Fruit fly (Drosophila melanogaster) whole organism, embryonic: ENCODE measurements around the gene CG6409.

Experiments
- CG10979 ChIP-seq: fragments of 200-800 bp; sonication (Bioruptor generic); optimal IDR thresholded peaks from 2 replicates; lab custom pipeline; 2018; ENCODE audit warnings: missing biosample characterization, mild to moderate bottlenecking, missing genetic modification characterization, moderate library complexity
- CG12219 ChIP-seq: fragments of 200-800 bp; sonication (Bioruptor generic); optimal IDR thresholded peaks from 3 replicates; lab custom pipeline; 2018; ENCODE audit warnings: missing biosample characterization, mild to moderate bottlenecking, missing genetic modification characterization
- CG13424 ChIP-seq: fragments of 200-800 bp; sonication (Bioruptor generic); optimal IDR thresholded peaks from 2 replicates; lab custom pipeline; 2019; ENCODE audit warnings: missing biosample characterization, mild to moderate bottlenecking, missing genetic modification characterization, moderate library complexity
- CG15269 ChIP-seq: fragments of 200-800 bp; sonication (Bioruptor generic); optimal IDR thresholded peaks from 2 replicates; lab custom pipeline; 2018; ENCODE audit warnings: missing biosample characterization, mild to moderate bottlenecking, missing genetic modification characterization, moderate library complexity
- CG17359 ChIP-seq: fragments of 200-800 bp; sonication (Bioruptor generic); optimal IDR thresholded peaks from 3 replicates; lab custom pipeline; 2018; ENCODE audit warnings: missing biosample characterization, mild to moderate bottlenecking, missing genetic modification characterization, moderate library complexity
- CG17361 ChIP-seq: fragments of 200-800 bp; sonication (Bioruptor generic); IDR thresholded peaks from 3 replicates; pipeline ENCODE4 v1.3.6; 2022; ENCODE audit warnings: missing biosample characterization, missing genetic modification characterization
- CG18262 ChIP-seq: fragments of 200-800 bp; optimal IDR thresholded peaks from 3 replicates; lab custom pipeline; 2019; ENCODE audit warnings: missing biosample characterization, mild to moderate bottlenecking, missing genetic modification characterization, moderate library complexity
- CG18599 ChIP-seq: fragments of 200-800 bp; sonication (Bioruptor generic); optimal IDR thresholded peaks from 3 replicates; lab custom pipeline; 2017; ENCODE audit warnings: missing biosample characterization, missing genetic modification characterization, mild to moderate bottlenecking, moderate library complexity, missing genetic modification reagents
- CG18764 ChIP-seq: fragments of 200-800 bp; sonication (Bioruptor generic); optimal IDR thresholded peaks from 3 replicates; lab custom pipeline; 2016; ENCODE audit warnings: missing biosample characterization, missing genetic modification characterization
- CG2678 ChIP-seq: fragments of 200-800 bp; sonication (Bioruptor generic); optimal IDR thresholded peaks from 3 replicates; lab custom pipeline; 2019; ENCODE audit warnings: missing biosample characterization, mild to moderate bottlenecking, missing genetic modification characterization, moderate library complexity
- CG33557 ChIP-seq: fragments of 200-800 bp; sonication (Bioruptor generic); optimal IDR thresholded peaks from 2 replicates; lab custom pipeline; 2019; ENCODE audit warnings: missing biosample characterization, mild to moderate bottlenecking, missing genetic modification characterization, moderate library complexity
- CG4404 ChIP-seq: fragments of 200-800 bp; sonication (Bioruptor generic); IDR thresholded peaks from 2 replicates; pipeline ENCODE4 v1.3.6; 2022; ENCODE audit warnings: missing biosample characterization, missing genetic modification characterization
- CG6175 ChIP-seq: fragments of 200-800 bp; sonication (Bioruptor generic); IDR thresholded peaks from 3 replicates; pipeline ENCODE4 v1.3.6; 2022; ENCODE audit warnings: missing biosample characterization, missing genetic modification characterization
- CG6683 ChIP-seq: fragments of 200-800 bp; sonication (Bioruptor generic); optimal IDR thresholded peaks from 2 replicates; lab custom pipeline; 2017; ENCODE audit warnings: missing biosample characterization, mild to moderate bottlenecking, missing genetic modification characterization, missing genetic modification reagents
- CG7556 ChIP-seq: fragments of 200-800 bp; sonication (Bioruptor generic); optimal IDR thresholded peaks from 2 replicates; lab custom pipeline; 2017; ENCODE audit warnings: missing biosample characterization, mild to moderate bottlenecking, missing genetic modification characterization
- CG7839 ChIP-seq: fragments of 200-800 bp; sonication (Bioruptor generic); optimal IDR thresholded peaks from 3 replicates; lab custom pipeline; 2018; ENCODE audit warnings: missing biosample characterization, mild to moderate bottlenecking, missing genetic modification characterization, moderate library complexity
- CG9215 ChIP-seq: fragments of 200-800 bp; sonication (Bioruptor generic); IDR thresholded peaks from 2 replicates; pipeline ENCODE4 v1.3.6; 2022; ENCODE audit warnings: missing biosample characterization, missing genetic modification characterization
- CoRest ChIP-seq: fragments of 200-800 bp; sonication (Bioruptor generic); optimal IDR thresholded peaks from 3 replicates; lab custom pipeline; 2018; ENCODE audit warnings: missing biosample characterization, mild to moderate bottlenecking, missing genetic modification characterization, moderate library complexity
- Dref ChIP-seq: fragments of 200-800 bp; sonication (Bioruptor generic); IDR thresholded peaks from 2 replicates; pipeline ENCODE4 v1.3.6; 2022; ENCODE audit warnings: missing biosample characterization, missing genetic modification characterization
- Fer1 ChIP-seq: fragments of 200-800 bp; sonication (Bioruptor generic); optimal IDR thresholded peaks from 2 replicates; lab custom pipeline; 2017; ENCODE audit warnings: missing biosample characterization, mild to moderate bottlenecking, missing genetic modification characterization
- Hmr ChIP-seq: fragments of 200-800 bp; sonication (Bioruptor generic); optimal IDR thresholded peaks from 3 replicates; lab custom pipeline; 2017; ENCODE audit warnings: mild to moderate bottlenecking, missing biosample characterization, missing genetic modification reagents, missing genetic modification characterization
- Hr51 ChIP-seq, 2 experiments: fragments of 200-800 bp; sonication (Bioruptor generic); optimal IDR thresholded peaks; 2 replicates in 1 of 2; 3 replicates in 1 of 2; lab custom pipeline; 2016 to 2018; ENCODE audit warnings: missing biosample characterization in 2 of 2, missing genetic modification characterization in 2 of 2, mild to moderate bottlenecking in 1 of 2, moderate library complexity in 1 of 2
- Meics ChIP-seq: fragments of 200-800 bp; sonication (Bioruptor generic); optimal IDR thresholded peaks from 2 replicates; lab custom pipeline; 2017; ENCODE audit warnings: missing biosample characterization, mild to moderate bottlenecking, missing genetic modification characterization
- NC2β ChIP-seq: fragments of 200-800 bp; sonication (Bioruptor generic); optimal IDR thresholded peaks from 2 replicates; lab custom pipeline; 2016; ENCODE audit warnings: missing biosample characterization, missing genetic modification characterization
- Rfx ChIP-seq: fragments of 200-800 bp; sonication (Bioruptor generic); IDR thresholded peaks from 2 replicates; pipeline ENCODE4 v1.3.6; 2022; ENCODE audit warnings: missing biosample characterization, missing genetic modification characterization
- Sox102F ChIP-seq: fragments of 200-800 bp; sonication (Bioruptor generic); optimal IDR thresholded peaks from 2 replicates; lab custom pipeline; 2018; ENCODE audit warnings: missing biosample characterization, mild to moderate bottlenecking, missing genetic modification characterization, moderate library complexity
- Spps ChIP-seq: fragments of 200-800 bp; sonication (Bioruptor generic); optimal IDR thresholded peaks from 2 replicates; lab custom pipeline; 2018; ENCODE audit warnings: missing biosample characterization, mild to moderate bottlenecking, missing genetic modification characterization
- TFAM ChIP-seq: fragments of 200-800 bp; sonication (Bioruptor generic); optimal IDR thresholded peaks from 2 replicates; lab custom pipeline; 2017; ENCODE audit warnings: missing biosample characterization, missing genetic modification characterization, inconsistent platforms
- Xrp1 ChIP-seq: fragments of 200-800 bp; sonication (Bioruptor generic); IDR thresholded peaks from 2 replicates; pipeline ENCODE4 v1.3.6; 2022; ENCODE audit warnings: missing biosample characterization, missing genetic modification characterization
- ase ChIP-seq: fragments of 200-800 bp; sonication (Bioruptor generic); IDR thresholded peaks from 3 replicates; pipeline ENCODE4 v1.3.6; 2022; ENCODE audit warnings: missing biosample characterization, missing genetic modification characterization
- croc ChIP-seq: fragments of 200-800 bp; sonication (Bioruptor generic); conservative IDR thresholded peaks from 3 replicates; pipeline ENCODE4 v1.3.6; 2022; ENCODE audit warnings: missing biosample characterization, missing genetic modification characterization
- dmrt99B ChIP-seq: fragments of 200-800 bp; sonication (Bioruptor generic); optimal IDR thresholded peaks from 2 replicates; lab custom pipeline; 2018; ENCODE audit warnings: missing biosample characterization, mild to moderate bottlenecking, missing genetic modification characterization, moderate library complexity
- esg ChIP-seq: fragments of 200-800 bp; sonication (Bioruptor generic); conservative IDR thresholded peaks from 2 replicates; pipeline ENCODE4 v1.3.6; 2022; ENCODE audit warnings: missing biosample characterization, missing genetic modification characterization
- ewg ChIP-seq: fragments of 200-800 bp; sonication (Bioruptor generic); optimal IDR thresholded peaks from 3 replicates; lab custom pipeline; 2017; ENCODE audit warnings: mild to moderate bottlenecking, missing biosample characterization, missing genetic modification reagents, missing genetic modification characterization
- ftz-f1 ChIP-seq: fragments of 200-800 bp; sonication (Bioruptor generic); optimal IDR thresholded peaks from 2 replicates; lab custom pipeline; 2016; ENCODE audit warnings: missing biosample characterization, missing genetic modification characterization
- fu2 ChIP-seq: fragments of 200-800 bp; sonication (Bioruptor generic); optimal IDR thresholded peaks from 2 replicates; lab custom pipeline; 2016; ENCODE audit warnings: missing biosample characterization, missing genetic modification characterization
- gem ChIP-seq: fragments of 200-800 bp; sonication (Bioruptor generic); optimal IDR thresholded peaks from 2 replicates; lab custom pipeline; 2019; ENCODE audit warnings: missing biosample characterization, mild to moderate bottlenecking, missing genetic modification characterization, moderate library complexity
- grau ChIP-seq: fragments of 200-800 bp; optimal IDR thresholded peaks from 3 replicates; lab custom pipeline; 2019; ENCODE audit warnings: missing biosample characterization, mild to moderate bottlenecking, missing genetic modification characterization, moderate library complexity
- pfk ChIP-seq: fragments of 200-800 bp; sonication (Bioruptor generic); optimal IDR thresholded peaks from 2 replicates; lab custom pipeline; 2018; ENCODE audit warnings: missing biosample characterization, mild to moderate bottlenecking, missing genetic modification characterization, moderate library complexity
- phol ChIP-seq: fragments of 200-800 bp; sonication (Bioruptor generic); optimal IDR thresholded peaks from 3 replicates; lab custom pipeline; 2018; ENCODE audit warnings: missing biosample characterization, mild to moderate bottlenecking, missing genetic modification characterization, moderate library complexity
- sens ChIP-seq: fragments of 200-800 bp; sonication (Bioruptor generic); peaks from one replicate; lab custom pipeline; 2016; ENCODE audit warnings: missing biosample characterization, missing genetic modification characterization
- zen2 ChIP-seq: fragments of 200-800 bp; sonication (Bioruptor generic); IDR thresholded peaks from 3 replicates; pipeline ENCODE4 v1.3.6; 2022; ENCODE audit warnings: missing biosample characterization, missing genetic modification characterization; ENCODE audit not compliant: partially characterized antibody

The CG6409 gene

dm6 chr3L:10833222-10833621 is 49.0 kb downstream of the CG6409 start (continued):
- TF ChIP-seq Hr51 (GFP tag; optimal IDR thresholded peaks at IDR 0.05; lab: Kevin White, UChicago) = peak in 1 of 2 experiments; percentile 36
- TF ChIP-seq Hmr (GFP tag; lab: Kevin White, UChicago) = no peak
- TF ChIP-seq gem (tag; lab: Kevin White, UChicago) = peak; percentile 46
- peak; percentile 63 for TF ChIP-seq CG2678 (tag; lab: Kevin White, UChicago)
- no peak for TF ChIP-seq CG12219
- TF ChIP-seq Fer1 = peak; percentile 30
- no peak for TF ChIP-seq CG18764 (GFP tag; lab: Kevin White, UChicago)
- peak; percentile 47 for TF ChIP-seq dmrt99B (tag; lab: Kevin White, UChicago)
- TF ChIP-seq zen2 (GFP tag; lab: Robert Waterston, UW) = no peak
- TF ChIP-seq phol = peak; percentile 16
- no peak for TF ChIP-seq TFAM (GFP tag; lab: Kevin White, UChicago)
- no peak for TF ChIP-seq CG6683 (GFP tag; lab: Kevin White, UChicago)
- TF ChIP-seq CG17361 (GFP tag; lab: Robert Waterston, UW) = peak; percentile 40; the same call in 2 of the 3 replicates
- TF ChIP-seq NC2β (GFP tag; lab: Kevin White, UChicago) = no peak
- TF ChIP-seq CG33557 (GFP tag; lab: Kevin White, UChicago) = no peak
- peak; percentile 37 for TF ChIP-seq CG7839 (tag; lab: Kevin White, UChicago)
- peak; percentile 43 for TF ChIP-seq grau (tag; lab: Kevin White, UChicago)
- peak; percentile 10 for TF ChIP-seq CG17359 (tag; lab: Kevin White, UChicago)
- TF ChIP-seq croc (GFP tag; lab: Robert Waterston, UW) = no peak
- peak; percentile 18 for TF ChIP-seq CG15269 (tag; lab: Kevin White, UChicago)
- no peak for TF ChIP-seq pfk (GFP tag; lab: Kevin White, UChicago)
- peak; percentile 7 for TF ChIP-seq CG18262 (tag; lab: Kevin White, UChicago)
- peak; percentile 2 for TF ChIP-seq CG10979 (tag; lab: Kevin White, UChicago)
- peak; percentile 20 for TF ChIP-seq CG13424 (tag; lab: Kevin White, UChicago)
- TF ChIP-seq ftz-f1 = no peak
- peak; percentile 18 for TF ChIP-seq CG7556 (GFP tag; lab: Kevin White, UChicago)
- TF ChIP-seq esg (GFP tag; lab: Robert Waterston, UW) = 0 out of 2 replicates have a peak, but pooled peaks have one; percentile 8
- TF ChIP-seq CoRest (tag; lab: Kevin White, UChicago) = peak; percentile 32
- peak; percentile 39 for TF ChIP-seq Sox102F (GFP tag; lab: Kevin White, UChicago)
- no peak for TF ChIP-seq ewg (GFP tag; lab: Kevin White, UChicago)
- no peak for TF ChIP-seq fu2 (GFP tag; lab: Kevin White, UChicago)
- TF ChIP-seq CG9215 (GFP tag; lab: Robert Waterston, UW) = no peak
- peak; percentile 11 for TF ChIP-seq Meics
- TF ChIP-seq Xrp1 = no peak
- no peak for TF ChIP-seq Dref (GFP tag; lab: Robert Waterston, UW)
- TF ChIP-seq sens = peak; percentile 24
- no peak for TF ChIP-seq Rfx (GFP tag; lab: Robert Waterston, UW)
- no peak for TF ChIP-seq CG4404
- TF ChIP-seq CG6175 (GFP tag; lab: Robert Waterston, UW) = no peak
- TF ChIP-seq ase (GFP tag; lab: Robert Waterston, UW) = no peak
- peak; percentile 21 for TF ChIP-seq CG18599 (GFP tag; lab: Kevin White, UChicago)
- TF ChIP-seq Spps = no peak
